Worm (Caenorhabditis elegans): ENCODE data around the gene npr-28.

npr-28 gene

DNA sequence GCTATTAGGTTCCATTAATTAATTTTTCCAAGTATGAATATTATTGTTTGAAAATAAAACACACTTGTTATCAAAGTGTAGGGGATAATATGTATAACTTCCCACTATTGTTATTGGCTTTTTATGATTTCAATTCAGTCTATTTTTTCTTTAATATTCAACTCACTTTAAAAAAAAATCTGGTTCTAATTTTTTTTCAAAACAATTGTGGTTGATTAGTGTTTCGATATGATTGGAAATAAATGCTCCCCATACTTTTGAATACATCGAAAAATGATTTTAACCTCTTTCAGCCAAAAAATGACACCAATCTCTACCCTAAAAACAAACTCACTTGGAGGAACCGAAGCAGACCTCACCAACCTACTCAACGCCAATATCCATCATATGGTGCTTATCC, 10.5 kb downstream of the npr-28 start, which contains the start of gene F55E10.2:
F55E10.2 (plus strand) TSS at position 301 of the 400 bp plus-strand sequence.
- TF ChIP-seq C04F5.9 (tag; optimal IDR thresholded peaks at IDR 0.05) = no peak
- TF ChIP-seq lin-35 (GFP tag; optimal IDR thresholded peaks at IDR 0.05) = no peak
- no peak for TF ChIP-seq ces-1 (GFP tag; optimal IDR thresholded peaks at IDR 0.05)
- TF ChIP-seq snu-23 (GFP tag; optimal IDR thresholded peaks at IDR 0.05) = no peak
- no peak for TF ChIP-seq nhr-20 (tag; optimal IDR thresholded peaks at IDR 0.05)
- no peak for TF ChIP-seq C16A3.4 (tag; optimal IDR thresholded peaks at IDR 0.05)
- no peak for TF ChIP-seq zip-4 (GFP tag; optimal IDR thresholded peaks at IDR 0.05)
- TF ChIP-seq ceh-82 (tag; optimal IDR thresholded peaks at IDR 0.05) = no peak
- TF ChIP-seq mdl-1 (tag; optimal IDR thresholded peaks at IDR 0.05) = no peak
- no peak for TF ChIP-seq mab-9 (GFP tag; IDR thresholded peaks at IDR 0.05)
- TF ChIP-seq snpc-4 (tag; optimal IDR thresholded peaks at IDR 0.05) = no peak
- no peak for TF ChIP-seq tbx-2 (tag; optimal IDR thresholded peaks at IDR 0.05)
- TF ChIP-seq nhr-77 (tag; optimal IDR thresholded peaks at IDR 0.05) = no peak
- no peak for TF ChIP-seq nhr-12 (tag; optimal IDR thresholded peaks at IDR 0.05)

DNA sequence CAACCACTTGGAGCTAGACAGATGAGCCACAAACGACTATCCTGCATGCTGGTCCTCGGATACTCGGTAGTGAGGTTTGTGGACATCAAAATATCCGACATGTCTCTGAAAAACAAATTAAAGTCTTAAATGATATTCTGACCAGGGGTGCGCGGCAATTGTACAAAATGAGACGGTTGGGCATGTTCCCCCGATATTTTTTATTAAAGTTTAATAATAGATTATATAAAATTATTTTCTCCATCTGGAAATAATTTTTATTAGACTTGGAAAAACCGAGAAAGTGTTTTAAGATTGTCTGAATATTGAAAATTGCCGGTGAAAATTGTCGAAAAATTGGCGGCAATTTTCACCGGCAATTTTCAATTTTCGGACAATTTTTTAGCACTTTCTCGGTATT, 23.1 kb downstream of the npr-28 start, which contains the start of gene F55E10.4:
F55E10.4 (minus strand) TSS at position 101 of the 400 bp plus-strand sequence.
- TF ChIP-seq nhr-47 (tag; optimal IDR thresholded peaks at IDR 0.05) (no peak), tlp-1 (tag; optimal IDR thresholded peaks at IDR 0.05) (no peak), sup-37 (GFP tag; optimal IDR thresholded peaks at IDR 0.05) (no peak), lsy-2 (tag; optimal IDR thresholded peaks at IDR 0.05) (no peak), pax-3 (tag; optimal IDR thresholded peaks at IDR 0.05) (no peak)

DNA sequence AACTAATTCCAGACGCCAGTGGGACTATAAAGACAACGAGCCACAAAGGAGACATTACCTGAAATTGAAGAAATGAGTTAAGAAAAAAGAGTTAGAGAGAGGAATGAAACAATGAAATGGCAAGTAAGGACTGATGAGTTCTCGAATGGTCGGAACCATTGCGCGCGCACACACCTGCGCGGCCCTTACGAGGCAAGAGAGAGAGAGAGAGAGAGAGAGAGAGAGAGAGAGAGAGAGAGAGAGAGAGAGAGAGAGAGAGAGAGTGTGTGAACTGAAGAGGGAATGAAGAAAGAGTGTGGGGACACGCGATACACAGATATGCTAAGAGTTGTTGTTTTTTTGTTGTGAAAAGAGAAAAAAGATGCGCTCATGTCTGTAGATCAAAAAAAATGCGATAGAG, 24.5 kb downstream of the npr-28 start, which contains the start of gene R09F10.8:
R09F10.8 (minus strand) TSS at position 58 of the 400 bp plus-strand sequence.
- TF ChIP-seq swsn-7 (tag; optimal IDR thresholded peaks at IDR 0.05) (no peak), nhr-84 (tag; optimal IDR thresholded peaks at IDR 0.05) (no peak), fkh-4 (tag; optimal IDR thresholded peaks at IDR 0.05; ENCODE audit: borderline replicate concordance) (no peak), fkh-8 (tag; optimal IDR thresholded peaks at IDR 0.05) (no peak), ama-1 (optimal IDR thresholded peaks at IDR 0.05) (no peak), rnt-1 (tag; optimal IDR thresholded peaks at IDR 0.05) (no peak), lsy-2 (tag; optimal IDR thresholded peaks at IDR 0.05) (no peak), nhr-20 (tag; optimal IDR thresholded peaks at IDR 0.05) (no peak), pqm-1 (tag; optimal IDR thresholded peaks at IDR 0.05) (no peak), tlp-1 (tag; optimal IDR thresholded peaks at IDR 0.05) (no peak), egl-13 (tag; optimal IDR thresholded peaks at IDR 0.05) (no peak), dsc-1 (tag; optimal IDR thresholded peaks at IDR 0.05) (no peak), blmp-1 (tag; optimal IDR thresholded peaks at IDR 0.05) (no peak), skn-1 (tag; optimal IDR thresholded peaks at IDR 0.05) (no peak), ceh-90 (tag; optimal IDR thresholded peaks at IDR 0.05) (no peak), pax-3 (tag; optimal IDR thresholded peaks at IDR 0.05) (no peak), egl-27 (tag; optimal IDR thresholded peaks at IDR 0.05) (no peak), lin-39 (tag; optimal IDR thresholded peaks at IDR 0.05) (no peak)

DNA sequence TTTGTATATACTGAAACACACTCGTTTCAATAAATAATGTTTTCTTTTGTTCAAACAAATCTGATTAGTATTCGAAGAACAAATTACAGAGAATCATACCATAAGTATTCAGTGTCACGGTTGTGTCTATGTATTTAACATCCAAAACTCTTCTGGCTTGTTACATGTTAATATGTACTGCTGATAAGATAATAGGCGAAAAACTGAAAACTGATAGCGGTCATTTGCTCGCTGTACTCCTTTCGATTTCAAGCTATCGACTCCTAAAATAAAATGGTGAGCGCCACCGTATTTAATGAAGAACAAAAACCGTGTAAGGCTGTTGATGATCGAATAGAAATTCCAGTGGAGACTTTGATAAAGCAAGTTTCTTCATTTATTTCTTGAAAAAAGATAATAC, 27.5 kb downstream of the npr-28 start, which contains the start of gene R09F10.1:
R09F10.1 (plus strand) TSS at position 222 of the 400 bp plus-strand sequence.
- TF ChIP-seq blmp-1 (tag; optimal IDR thresholded peaks at IDR 0.05) = no peak
- peak; percentile 58 for TF ChIP-seq elt-2 (tag; optimal IDR thresholded peaks at IDR 0.05)
- no peak for TF ChIP-seq nhr-77 (tag; optimal IDR thresholded peaks at IDR 0.05)
- TF ChIP-seq snu-23 (GFP tag; optimal IDR thresholded peaks at IDR 0.05) = no peak
- TF ChIP-seq pqm-1 (tag; optimal IDR thresholded peaks at IDR 0.05) = no peak
- TF ChIP-seq nhr-71 (tag; optimal IDR thresholded peaks at IDR 0.05) = no peak
- TF ChIP-seq efl-1 (optimal IDR thresholded peaks at IDR 0.05) = no peak
- peak in 1 of 2 experiments; percentile 7 for TF ChIP-seq efl-1 (GFP tag; optimal IDR thresholded peaks at IDR 0.05 in 1 of 2)
- TF ChIP-seq fkh-4 (tag; optimal IDR thresholded peaks at IDR 0.05; ENCODE audit: borderline replicate concordance) = no peak
- TF ChIP-seq grh-1 (GFP tag; IDR thresholded peaks at IDR 0.05) = no peak

Data from whole organism, L1 larva.